Worm (Caenorhabditis elegans) whole organism, mixed stage, embryonic: ENCODE data around the gene athp-1.

ENCODE experiments used
- M03D4.4 ChIP-seq: sonication (generic microtip); optimal IDR thresholded peaks from 2 replicates; lab custom pipeline; 2017; ENCODE audit warnings: mild to moderate bottlenecking, missing genetic modification characterization, missing compliant biosample characterization
- bed-3 ChIP-seq: fragments of 200-800 bp; sonication (Bioruptor generic); optimal IDR thresholded peaks from 3 replicates; lab custom pipeline; 2018; ENCODE audit warnings: mild to moderate bottlenecking, missing genetic modification characterization, moderate library complexity, missing compliant biosample characterization
- ham-2 ChIP-seq: fragments of 200-800 bp; sonication (Bioruptor generic); optimal IDR thresholded peaks from 2 replicates; lab custom pipeline; 2018; ENCODE audit warnings: mild to moderate bottlenecking, missing genetic modification characterization, missing compliant biosample characterization
- lin-13 ChIP-seq: fragments of 150-350 bp; optimal IDR thresholded peaks from 2 replicates; lab custom pipeline; 2014; ENCODE audit warnings: missing biosample characterization, missing genetic modification characterization
- lsy-2 ChIP-seq: fragments of 150-350 bp; optimal IDR thresholded peaks from 2 replicates; lab custom pipeline; 2014; ENCODE audit warnings: missing biosample characterization, missing genetic modification characterization
- nhr-12 ChIP-seq: fragments of 150-350 bp; optimal IDR thresholded peaks from 2 replicates; lab custom pipeline; 2014; ENCODE audit warnings: missing biosample characterization, missing genetic modification characterization
- nhr-28 ChIP-seq: fragments of 150-350 bp; optimal IDR thresholded peaks from 2 replicates; lab custom pipeline; 2014; ENCODE audit warnings: missing biosample characterization, missing genetic modification characterization
- nhr-76 ChIP-seq: sonication (generic microtip); optimal IDR thresholded peaks from 2 replicates; lab custom pipeline; 2017; ENCODE audit warnings: missing biosample characterization, missing genetic modification characterization
- sptf-1 ChIP-seq: sonication (generic microtip); optimal IDR thresholded peaks from 2 replicates; lab custom pipeline; 2017; ENCODE audit warnings: mild to moderate bottlenecking, missing genetic modification characterization, moderate library complexity, missing compliant biosample characterization
- ztf-11 ChIP-seq: fragments of 150-350 bp; optimal IDR thresholded peaks from 2 replicates; lab custom pipeline; 2014; ENCODE audit warnings: missing biosample characterization, missing genetic modification characterization

- no peak for TF ChIP-seq bed-3
- no peak for TF ChIP-seq lin-13 (tag; lab: Kevin White, UChicago)
- TF ChIP-seq ham-2 (GFP tag; lab: Kevin White, UChicago), result no peak
- TF ChIP-seq nhr-76 (tag; lab: Kevin White, UChicago), result no peak
- no peak for TF ChIP-seq sptf-1 (tag; lab: Kevin White, UChicago)
- TF ChIP-seq nhr-12 (tag; lab: Kevin White, UChicago), result no peak
- TF ChIP-seq ztf-11 (tag; lab: Kevin White, UChicago), result no peak
- TF ChIP-seq lsy-2 (tag; lab: Kevin White, UChicago), result no peak
- no peak for TF ChIP-seq nhr-28 (tag; lab: Kevin White, UChicago)
- TF ChIP-seq M03D4.4, result no peak
Measured at ce11 chrIII:10906325-10906724, 24.8 kb downstream of the athp-1 start.
